Worm (Caenorhabditis elegans) whole organism, midembryonic: ENCODE results near the gene nish-1.

Source experiments
- T22C8.4 ChIP-seq: fragments of 200-800 bp; sonication (Bioruptor generic); IDR thresholded peaks from 2 replicates; pipeline ENCODE4 v1.3.6; 2022; ENCODE audit warnings: missing genetic modification characterization, missing compliant biosample characterization
- cog-1 ChIP-seq: sonication (generic microtip); optimal IDR thresholded peaks from 2 replicates; lab custom pipeline; 2016; ENCODE audit warnings: missing genetic modification characterization, missing compliant biosample characterization
- flt-1 ChIP-seq: fragments of 200-800 bp; sonication (Bioruptor generic); IDR thresholded peaks from 2 replicates; pipeline ENCODE4 v1.3.6; 2022; ENCODE audit warnings: missing genetic modification characterization, missing compliant biosample characterization
- klf-2 ChIP-seq: fragments of 200-800 bp; sonication (Bioruptor generic); conservative IDR thresholded peaks from 2 replicates; pipeline ENCODE4 v1.3.6; 2022; ENCODE audit warnings: missing genetic modification reagents, missing genetic modification characterization, missing compliant biosample characterization
- med-1 ChIP-seq: sonication (generic microtip); optimal IDR thresholded peaks from 2 replicates; lab custom pipeline; 2017; ENCODE audit warnings: missing genetic modification characterization, mild to moderate bottlenecking, missing compliant biosample characterization, antibody characterized with exemption, missing genetic modification reagents; ENCODE audit not compliant: insufficient read depth
- ref-1 ChIP-seq: fragments of 200-800 bp; sonication (Bioruptor generic); conservative IDR thresholded peaks from 2 replicates; pipeline ENCODE4 v1.3.6; 2022; ENCODE audit warnings: missing genetic modification reagents, missing genetic modification characterization, missing compliant biosample characterization
- tab-1 ChIP-seq: fragments of 200-800 bp; sonication (Bioruptor generic); IDR thresholded peaks from 2 replicates; pipeline ENCODE4 v1.3.6; 2022; ENCODE audit warnings: missing genetic modification characterization, missing compliant biosample characterization
- ztf-23 ChIP-seq: fragments of 200-800 bp; sonication (Bioruptor generic); IDR thresholded peaks from 2 replicates; pipeline ENCODE4 v1.3.6; 2022; ENCODE audit warnings: missing genetic modification reagents, missing genetic modification characterization, missing compliant biosample characterization
- ztf-29 ChIP-seq: fragments of 200-800 bp; sonication (Bioruptor generic); IDR thresholded peaks from 2 replicates; pipeline ENCODE4 v1.3.6; 2022; ENCODE audit warnings: missing genetic modification reagents, missing genetic modification characterization, missing compliant biosample characterization

nish-1 gene

ce11 chrIV:10896512-10896911 is 32.4 kb downstream of the nish-1 start, which contains the start of gene srlf-13:
Gene srlf-13, minus strand, starts transcription at chrIV:10896612.
- TF ChIP-seq T22C8.4 (GFP tag; lab: Robert Waterston, UW) (no peak), ref-1 (GFP tag; lab: Robert Waterston, UW) (no peak), ztf-29 (GFP tag; lab: Robert Waterston, UW) (no peak), ztf-23 (no peak), med-1 (GFP tag; lab: Kevin White, UChicago) (no peak), flt-1 (GFP tag; lab: Robert Waterston, UW) (no peak), cog-1 (tag; lab: Kevin White, UChicago) (no peak), tab-1 (GFP tag; lab: Robert Waterston, UW) (no peak), klf-2 (no peak)

ce11 chrIV:10898160-10898559 is 34.0 kb downstream of the nish-1 start:
- TF ChIP-seq ztf-23, result no peak
- no peak for TF ChIP-seq tab-1 (GFP tag; lab: Robert Waterston, UW)
- TF ChIP-seq klf-2, result no peak
- TF ChIP-seq T22C8.4 (GFP tag; lab: Robert Waterston, UW), result no peak
- TF ChIP-seq ref-1 (GFP tag; lab: Robert Waterston, UW), result no peak
- no peak for TF ChIP-seq flt-1 (GFP tag; lab: Robert Waterston, UW)
- no peak for TF ChIP-seq cog-1 (tag; lab: Kevin White, UChicago)
- no peak for TF ChIP-seq ztf-29 (GFP tag; lab: Robert Waterston, UW)
- no peak for TF ChIP-seq med-1 (GFP tag; lab: Kevin White, UChicago)

ce11 chrIV:10899091-10899490 is 35.0 kb downstream of the nish-1 start, which contains the start of the genes F13E9.9 and F13E9.19:
Gene F13E9.9, minus strand, starts transcription at chrIV:10899191.
Gene F13E9.19, plus strand, starts transcription at chrIV:10899406.
- TF ChIP-seq cog-1 (tag; lab: Kevin White, UChicago), result no peak
- no peak for TF ChIP-seq med-1 (GFP tag; lab: Kevin White, UChicago)
- TF ChIP-seq flt-1 (GFP tag; lab: Robert Waterston, UW), result no peak

- TF ChIP-seq ztf-23 (no peak), cog-1 (tag; lab: Kevin White, UChicago) (no peak), ztf-29 (GFP tag; lab: Robert Waterston, UW) (no peak), ref-1 (GFP tag; lab: Robert Waterston, UW) (no peak), med-1 (GFP tag; lab: Kevin White, UChicago) (no peak), flt-1 (GFP tag; lab: Robert Waterston, UW) (no peak), klf-2 (no peak), T22C8.4 (GFP tag; lab: Robert Waterston, UW) (no peak), tab-1 (GFP tag; lab: Robert Waterston, UW) (no peak)
Measured at ce11 chrIV:10900083-10900482, 36.0 kb downstream of the nish-1 start, which contains the start of gene srlf-30. Gene srlf-30, plus strand, starts transcription at chrIV:10900383.

- TF ChIP-seq ref-1 (GFP tag; lab: Robert Waterston, UW), result no peak
Measured at ce11 chrIV:10902476-10902875, 38.3 kb downstream of the nish-1 start.

- TF ChIP-seq ztf-23 (no peak), flt-1 (GFP tag; lab: Robert Waterston, UW) (no peak), tab-1 (GFP tag; lab: Robert Waterston, UW) (no peak), ztf-29 (GFP tag; lab: Robert Waterston, UW) (no peak), T22C8.4 (GFP tag; lab: Robert Waterston, UW) (no peak), med-1 (GFP tag; lab: Kevin White, UChicago) (no peak), cog-1 (tag; lab: Kevin White, UChicago) (no peak), klf-2 (no peak), ref-1 (GFP tag; lab: Robert Waterston, UW) (no peak)
Measured at ce11 chrIV:10904282-10904681, 40.2 kb downstream of the nish-1 start, which contains the start of gene ZK596.3. Gene ZK596.3, minus strand, starts transcription at chrIV:10904382.

- TF ChIP-seq klf-2, result no peak
- TF ChIP-seq med-1 (GFP tag; lab: Kevin White, UChicago), result no peak
- TF ChIP-seq cog-1 (tag; lab: Kevin White, UChicago), result no peak
Measured at ce11 chrIV:10909206-10909605, 45.1 kb downstream of the nish-1 start, which contains the start of gene ZK596.2. Gene ZK596.2, minus strand, starts transcription at chrIV:10909306.

- TF ChIP-seq ztf-23 (no peak), med-1 (GFP tag; lab: Kevin White, UChicago) (no peak), ref-1 (GFP tag; lab: Robert Waterston, UW) (no peak), T22C8.4 (GFP tag; lab: Robert Waterston, UW) (no peak), flt-1 (GFP tag; lab: Robert Waterston, UW) (no peak), cog-1 (tag; lab: Kevin White, UChicago) (no peak), klf-2 (no peak)
Measured at ce11 chrIV:10909708-10910107, 45.6 kb downstream of the nish-1 start, which contains the start of gene pyk-2. Gene pyk-2, plus strand, starts transcription at chrIV:10909913.

- no peak for TF ChIP-seq med-1 (GFP tag; lab: Kevin White, UChicago)
- TF ChIP-seq ztf-23, result no peak
- TF ChIP-seq T22C8.4 (GFP tag; lab: Robert Waterston, UW), result no peak
- TF ChIP-seq ref-1 (GFP tag; lab: Robert Waterston, UW), result no peak
- no peak for TF ChIP-seq cog-1 (tag; lab: Kevin White, UChicago)
- no peak for TF ChIP-seq tab-1 (GFP tag; lab: Robert Waterston, UW)
Measured at ce11 chrIV:10913081-10913480, 49.0 kb downstream of the nish-1 start, which contains the start of gene ZK593.2. Gene ZK593.2, plus strand, starts transcription at chrIV:10913381.

ce11 chrIV:10915388-10915787 is 51.3 kb downstream of the nish-1 start, which contains the start of gene ZK593.3:
Gene ZK593.3, plus strand, starts transcription at chrIV:10915688.
- no peak for TF ChIP-seq cog-1 (tag; lab: Kevin White, UChicago)
- no peak for TF ChIP-seq ref-1 (GFP tag; lab: Robert Waterston, UW)
- TF ChIP-seq klf-2, result no peak
- TF ChIP-seq ztf-23, result no peak
- TF ChIP-seq flt-1 (GFP tag; lab: Robert Waterston, UW), result no peak
